Fruit fly (Drosophila melanogaster) Kc167 (cell line): ENCODE measurements around the gene CG5087.

Experiments used
- psq ChIP-seq: fragments of >200 bp; optimal IDR thresholded peaks from 2 replicates; lab custom pipeline; 2017; ENCODE audit warnings: missing external identifiers
- ttk ChIP-seq: sonication (Bioruptor generic); optimal IDR thresholded peaks from 2 replicates; lab custom pipeline; 2017; ENCODE audit warnings: missing external identifiers

- no peak for TF ChIP-seq ttk
- TF ChIP-seq psq (lab: Kevin White, UChicago) = no peak
Measured at dm6 chr3L:9047062-9047461, 49.1 kb downstream of the CG5087 start, which contains the start of gene Argk2.
